Fruit fly (Drosophila melanogaster): ENCODE measurements around the gene rod.

Gene rod

DNA sequence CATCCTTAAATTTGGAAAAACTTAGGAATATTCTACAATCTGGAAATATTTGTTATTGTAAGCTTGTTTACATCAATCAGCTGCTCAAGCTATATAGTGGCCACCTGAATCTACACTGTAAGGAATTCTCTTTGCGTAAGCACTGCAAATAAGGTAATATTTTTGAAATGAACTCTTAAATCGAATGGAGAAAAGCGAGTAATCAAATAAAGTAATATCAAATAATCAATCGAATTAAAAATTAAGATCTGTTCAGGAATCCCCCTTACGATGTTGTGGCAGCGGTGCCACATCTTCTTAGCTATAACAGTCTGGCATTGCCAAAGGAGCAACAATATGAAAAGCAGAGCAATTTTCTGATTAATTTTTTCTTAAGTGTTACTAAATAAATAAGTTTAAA, 35.2 kb downstream of the rod start, which contains the start of the genes Mnat9 and CG1792 (continued):
- TF ChIP-seq CG6683 (GFP tag; optimal IDR thresholded peaks at IDR 0.05) (peak; percentile 94), CG6813 (GFP tag; optimal IDR thresholded peaks at IDR 0.05) (peak; percentile 96), gsb-n (tag; optimal IDR thresholded peaks at IDR 0.05) (peak; percentile 96), crc (GFP tag; optimal IDR thresholded peaks at IDR 0.05) (peak; percentile 97), Xbp1 (GFP tag; optimal IDR thresholded peaks at IDR 0.05) (peak; percentile 99), dmrt99B (tag; optimal IDR thresholded peaks at IDR 0.05) (peak; percentile 98), CG9609 (GFP tag; optimal IDR thresholded peaks at IDR 0.05) (peak; percentile 99), CG9797 (GFP tag; optimal IDR thresholded peaks at IDR 0.05) (peak; percentile 45), Sry-β (GFP tag; optimal IDR thresholded peaks at IDR 0.05) (peak; percentile 68), CG9437 (GFP tag; optimal IDR thresholded peaks at IDR 0.05) (peak; percentile 92), sna (GFP tag; IDR thresholded peaks at IDR 0.05; ENCODE audit: partially characterized antibody) (0 out of 2 replicates have a peak, but pooled peaks have one; percentile 48), CTCF (GFP tag; optimal IDR thresholded peaks at IDR 0.05) (peak; percentile 66), so (GFP tag; IDR thresholded peaks at IDR 0.05) (peak; percentile 98), CG11504 (tag; optimal IDR thresholded peaks at IDR 0.05) (peak; percentile 97), ems (GFP tag; optimal IDR thresholded peaks at IDR 0.05) (peak; percentile 96), al (GFP tag; IDR thresholded peaks at IDR 0.05) (peak; percentile 99), CG18599 (GFP tag; optimal IDR thresholded peaks at IDR 0.05) (peak; percentile 98), CG6689 (GFP tag; IDR thresholded peaks at IDR 0.05) (peak; percentile 99), CG12071 (GFP tag; optimal IDR thresholded peaks at IDR 0.05) (peak; percentile 98), Xrp1 (GFP tag; IDR thresholded peaks at IDR 0.05) (peak; percentile 99), Jarid2 (GFP tag; optimal IDR thresholded peaks at IDR 0.05) (peak; percentile 88), CG17829 (tag; optimal IDR thresholded peaks at IDR 0.05) (peak; percentile 99), CG10959 (GFP tag; IDR thresholded peaks at IDR 0.05) (peak; percentile 97), ase (GFP tag; IDR thresholded peaks at IDR 0.05) (peak; percentile 99), Hr3 (GFP tag; optimal IDR thresholded peaks at IDR 0.05) (peak; percentile 98), CG14965 (GFP tag; optimal IDR thresholded peaks at IDR 0.05; ENCODE audit: borderline replicate concordance) (peak; percentile 86), eyg (GFP tag; optimal IDR thresholded peaks at IDR 0.05) (peak; percentile 96), CG2202 (tag; optimal IDR thresholded peaks at IDR 0.05) (peak; percentile 95), Drgx (GFP tag; IDR thresholded peaks at IDR 0.05) (peak; percentile 99), jumu (GFP tag; optimal IDR thresholded peaks at IDR 0.05) (peak; percentile 98), pho (GFP tag; optimal IDR thresholded peaks at IDR 0.05) (peak; percentile 98), bsh (GFP tag; optimal IDR thresholded peaks at IDR 0.05) (peak; percentile 89 to 99), lbe (GFP tag; optimal IDR thresholded peaks at IDR 0.05) (peak; percentile 98), Dad (GFP tag; optimal IDR thresholded peaks at IDR 0.05) (peak; percentile 98), tll (GFP tag; optimal IDR thresholded peaks at IDR 0.05) (peak in 1 of 2 experiments; percentile 58), bcd (GFP tag; optimal IDR thresholded peaks at IDR 0.05) (peak; percentile 98), aop (GFP tag; IDR thresholded peaks at IDR 0.05) (peak; percentile 98), inv (GFP tag; IDR thresholded peaks at IDR 0.05; ENCODE audit: partially characterized antibody) (no peak), BEAF-32 (GFP tag; optimal IDR thresholded peaks at IDR 0.05) (peak; percentile 53), E2f1 (GFP tag; IDR thresholded peaks at IDR 0.05) (peak; percentile 99), CG2875 (GFP tag; optimal IDR thresholded peaks at IDR 0.05) (peak; percentile 95), zen (tag; optimal IDR thresholded peaks at IDR 0.05) (peak; percentile 98), fd102C (GFP tag; optimal IDR thresholded peaks at IDR 0.05) (peak; percentile 70), D (optimal IDR thresholded peaks at IDR 0.05) (no peak), D (GFP tag; optimal IDR thresholded peaks at IDR 0.05) (peak; percentile 96), CG16779 (GFP tag; IDR thresholded peaks at IDR 0.05) (peak; percentile 99), CG17612 (GFP tag; IDR thresholded peaks at IDR 0.05) (peak; percentile 99), ato (GFP tag; IDR thresholded peaks at IDR 0.05; ENCODE audit: partially characterized antibody) (no peak), jigr1 (GFP tag; IDR thresholded peaks at IDR 0.05) (peak; percentile 94), Ssrp (tag; optimal IDR thresholded peaks at IDR 0.05) (peak; percentile 99), CG31388 (GFP tag; optimal IDR thresholded peaks at IDR 0.05) (peak; percentile 97)

Data from whole organism, embryonic.